Worm (Caenorhabditis elegans) whole organism, young adult: ENCODE data around the gene hil-7.

Experiments
- B0261.1 ChIP-seq: sonication (generic microtip); optimal IDR thresholded peaks from 2 replicates; lab custom pipeline; 2016; ENCODE audit warnings: mild to moderate bottlenecking, missing genetic modification characterization, moderate library complexity, missing compliant biosample characterization
- D2030.7 ChIP-seq: fragments of 200-800 bp; sonication (Bioruptor generic); IDR thresholded peaks from 2 replicates; pipeline ENCODE4 v1.3.6; 2022; ENCODE audit warnings: missing genetic modification reagents, missing genetic modification characterization, missing compliant biosample characterization
- F52B5.7 ChIP-seq: sonication (generic microtip); optimal IDR thresholded peaks from 2 replicates; lab custom pipeline; 2016; ENCODE audit warnings: mild to moderate bottlenecking, missing genetic modification characterization, missing compliant biosample characterization
- T07F8.4 ChIP-seq: sonication (generic microtip); optimal IDR thresholded peaks from 2 replicates; lab custom pipeline; 2016; ENCODE audit warnings: mild to moderate bottlenecking, missing genetic modification characterization, moderate library complexity, missing compliant biosample characterization
- T26A5.8 ChIP-seq: sonication (generic microtip); optimal IDR thresholded peaks from 2 replicates; lab custom pipeline; 2016; ENCODE audit warnings: missing genetic modification characterization, missing compliant biosample characterization
- Y53G8AR.9 ChIP-seq: fragments of 200-800 bp; sonication (Bioruptor generic); conservative IDR thresholded peaks from 2 replicates; pipeline ENCODE4 v1.3.6; 2022; ENCODE audit warnings: missing genetic modification reagents, missing genetic modification characterization, missing compliant biosample characterization
- athp-1 ChIP-seq: sonication (generic microtip); optimal IDR thresholded peaks from 2 replicates; lab custom pipeline; 2017; ENCODE audit warnings: mild to moderate bottlenecking, missing genetic modification characterization, missing compliant biosample characterization
- egl-18 ChIP-seq: fragments of 200-800 bp; sonication (Bioruptor generic); IDR thresholded peaks from 2 replicates; pipeline ENCODE4 v1.3.6; 2022; ENCODE audit warnings: missing genetic modification reagents, missing genetic modification characterization, missing compliant biosample characterization
- madf-8 ChIP-seq: fragments of 200-800 bp; sonication (Bioruptor generic); conservative IDR thresholded peaks from 2 replicates; pipeline ENCODE4 v1.3.6; 2022; ENCODE audit warnings: missing genetic modification reagents, missing genetic modification characterization, missing compliant biosample characterization
- nhr-120 ChIP-seq: fragments of 200-800 bp; sonication (Bioruptor generic); IDR thresholded peaks from 2 replicates; pipeline ENCODE4 v1.3.6; 2022; ENCODE audit warnings: missing genetic modification characterization, missing compliant biosample characterization
- snpc-1.1 ChIP-seq: sonication (generic microtip); optimal IDR thresholded peaks from 2 replicates; lab custom pipeline; 2017; ENCODE audit warnings: missing genetic modification characterization, mild to moderate bottlenecking, missing compliant biosample characterization, antibody characterized with exemption, moderate library complexity, missing genotype, missing genetic modification reagents; ENCODE audit not compliant: insufficient read depth
- tbp1 ChIP-seq: fragments of 200-800 bp; sonication (Bioruptor generic); optimal IDR thresholded peaks from 2 replicates; lab custom pipeline; 2018; ENCODE audit warnings: mild to moderate bottlenecking, missing genetic modification characterization, missing compliant biosample characterization
- unc-130 ChIP-seq: sonication (generic microtip); optimal IDR thresholded peaks from 2 replicates; lab custom pipeline; 2016; ENCODE audit warnings: missing genetic modification reagents, missing genetic modification characterization, missing compliant biosample characterization
- unc-62 ChIP-seq: fragments of 150-350 bp; optimal IDR thresholded peaks from 2 replicates; lab custom pipeline; 2014; ENCODE audit warnings: missing biosample characterization, missing genetic modification reagents, missing genetic modification characterization

- TF ChIP-seq nhr-120 (GFP tag; lab: Robert Waterston, UW) (no peak), Y53G8AR.9 (GFP tag; lab: Robert Waterston, UW) (no peak), T07F8.4 (tag; lab: Kevin White, UChicago) (no peak), egl-18 (GFP tag; lab: Robert Waterston, UW) (no peak), D2030.7 (GFP tag; lab: Robert Waterston, UW) (no peak), B0261.1 (no peak), athp-1 (tag; lab: Kevin White, UChicago) (no peak), T26A5.8 (tag; lab: Kevin White, UChicago) (no peak), unc-130 (GFP tag; lab: Kevin White, UChicago) (no peak), tbp1 (GFP tag; lab: Kevin White, UChicago) (no peak), snpc-1.1 (tag; lab: Kevin White, UChicago) (no peak), F52B5.7 (no peak), madf-8 (GFP tag; lab: Robert Waterston, UW) (no peak), unc-62 (no peak)
Measured at ce11 chrIV:6597298-6597697, 48.8 kb upstream of the hil-7 start, which contains the start of gene F38A5.6.
